Worm (Caenorhabditis elegans): ENCODE data around the gene srj-1.

DNA sequence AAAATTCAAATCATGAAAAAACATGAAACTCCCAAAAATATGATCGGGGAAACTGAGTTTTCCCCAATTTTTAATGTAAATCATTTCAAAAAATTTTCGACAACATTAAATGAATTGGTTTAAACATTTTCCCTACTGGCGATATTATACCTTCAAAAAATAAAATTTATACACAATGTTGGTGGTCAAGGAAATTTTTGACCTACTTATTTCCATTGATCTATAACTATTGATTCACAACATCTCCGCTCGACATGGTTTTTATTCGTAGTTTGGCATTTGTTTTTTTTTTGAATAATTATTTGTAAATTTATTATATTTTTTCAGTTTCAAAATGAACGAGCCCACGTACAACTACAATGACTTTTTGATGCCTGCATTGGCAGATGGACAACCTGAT is 15.0 kb downstream of the srj-1 start, which contains the start of gene tbx-36:
- TF ChIP-seq ama-1 (optimal IDR thresholded peaks at IDR 0.05) (no peak), tbx-37 (GFP tag; conservative IDR thresholded peaks at IDR 0.05) (no peak), ceh-13 (GFP tag; optimal IDR thresholded peaks at IDR 0.05) (no peak)

All from whole organism, early embryonic.